Fruit fly (Drosophila melanogaster): ENCODE results near the gene VhaAC39-2.

DNA sequence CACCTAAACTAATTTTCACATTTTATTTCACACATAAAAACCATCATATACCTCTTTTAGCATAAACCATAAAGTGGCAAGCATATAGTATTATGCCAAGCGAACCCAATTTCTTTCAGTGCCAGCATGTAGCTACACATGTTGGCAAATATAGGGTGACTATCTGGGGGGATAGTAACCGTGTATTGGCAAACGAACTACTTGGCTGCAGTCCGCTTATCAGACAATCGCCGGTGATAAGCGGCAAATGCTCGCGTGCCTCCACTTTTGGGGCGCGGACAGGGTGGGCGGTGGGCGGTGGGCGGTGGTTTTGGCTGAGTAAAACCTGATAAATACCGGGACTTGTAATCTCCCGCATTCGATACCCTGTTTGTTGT is 19.5 kb downstream of the VhaAC39-2 start:
- no peak for TF ChIP-seq CG33017 (tag; optimal IDR thresholded peaks at IDR 0.05)
- TF ChIP-seq ovo (GFP tag; optimal IDR thresholded peaks at IDR 0.05) = no peak

Measured in whole organism, adult.